Worm (Caenorhabditis elegans) whole organism, mixed stage, embryonic: Measurements from ENCODE around the gene coh-3.
A peak's percentile ranks its signal among the peaks of the same experiment; 100 is the strongest.

Experiments
- M03D4.4 ChIP-seq: sonication (generic microtip); optimal IDR thresholded peaks from 2 replicates; lab custom pipeline; 2017; ENCODE audit warnings: mild to moderate bottlenecking, missing genetic modification characterization, missing compliant biosample characterization
- blmp-1 ChIP-seq: fragments of 150-350 bp; optimal IDR thresholded peaks from 2 replicates; lab custom pipeline; 2014; ENCODE audit warnings: missing biosample characterization, missing genetic modification characterization
- ceh-39 ChIP-seq: fragments of 150-350 bp; optimal IDR thresholded peaks from 2 replicates; lab custom pipeline; 2014; ENCODE audit warnings: missing biosample characterization, missing genetic modification characterization
- ceh-43 ChIP-seq: fragments of 200-800 bp; sonication (Bioruptor generic); optimal IDR thresholded peaks from 2 replicates; lab custom pipeline; 2018; ENCODE audit warnings: mild to moderate bottlenecking, missing genetic modification characterization, moderate library complexity, missing compliant biosample characterization
- ceh-83 ChIP-seq: fragments of 200-800 bp; sonication (Bioruptor generic); optimal IDR thresholded peaks from 2 replicates; lab custom pipeline; 2018; ENCODE audit warnings: mild to moderate bottlenecking, missing genetic modification characterization, missing compliant biosample characterization
- ces-1 ChIP-seq: fragments of 150-350 bp; optimal IDR thresholded peaks from 2 replicates; lab custom pipeline; 2014; ENCODE audit warnings: missing biosample characterization, missing genetic modification reagents, missing genetic modification characterization
- cnd-1 ChIP-seq: fragments of 200-800 bp; sonication (Bioruptor generic); optimal IDR thresholded peaks from 2 replicates; lab custom pipeline; 2018; ENCODE audit warnings: mild to moderate bottlenecking, missing genetic modification characterization, missing compliant biosample characterization
- drap-1 ChIP-seq: fragments of 200-800 bp; sonication (Bioruptor generic); optimal IDR thresholded peaks from 3 replicates; lab custom pipeline; 2018; ENCODE audit warnings: mild to moderate bottlenecking, missing genetic modification characterization, missing compliant biosample characterization
- elt-1 ChIP-seq: sonication (generic microtip); optimal IDR thresholded peaks from 2 replicates; lab custom pipeline; 2017; ENCODE audit warnings: missing genetic modification characterization, mild to moderate bottlenecking, missing compliant biosample characterization, antibody characterized with exemption, moderate library complexity, borderline replicate concordance; ENCODE audit not compliant: insufficient read depth
- ham-2 ChIP-seq: fragments of 200-800 bp; sonication (Bioruptor generic); optimal IDR thresholded peaks from 2 replicates; lab custom pipeline; 2018; ENCODE audit warnings: mild to moderate bottlenecking, missing genetic modification characterization, missing compliant biosample characterization
- lin-13 ChIP-seq: fragments of 150-350 bp; optimal IDR thresholded peaks from 2 replicates; lab custom pipeline; 2014; ENCODE audit warnings: missing biosample characterization, missing genetic modification characterization
- lin-32 ChIP-seq: fragments of 200-800 bp; sonication (Bioruptor generic); optimal IDR thresholded peaks from 2 replicates; lab custom pipeline; 2018; ENCODE audit warnings: mild to moderate bottlenecking, missing genetic modification characterization, missing compliant biosample characterization
- mep-1 ChIP-seq: fragments of 150-350 bp; optimal IDR thresholded peaks from 2 replicates; lab custom pipeline; 2017; ENCODE audit warnings: missing biosample characterization, missing genetic modification reagents, missing genetic modification characterization, inconsistent platforms
- mls-2 ChIP-seq: sonication (generic microtip); optimal IDR thresholded peaks from 2 replicates; lab custom pipeline; 2016; ENCODE audit warnings: mild to moderate bottlenecking, missing genetic modification characterization, moderate library complexity, missing compliant biosample characterization
- nhr-12 ChIP-seq: fragments of 150-350 bp; optimal IDR thresholded peaks from 2 replicates; lab custom pipeline; 2014; ENCODE audit warnings: missing biosample characterization, missing genetic modification characterization
- nhr-2 ChIP-seq: fragments of 150-350 bp; optimal IDR thresholded peaks from 2 replicates; lab custom pipeline; 2014; ENCODE audit warnings: missing biosample characterization, missing genetic modification characterization
- pha-4 ChIP-seq: fragments of 150-350 bp; optimal IDR thresholded peaks from 2 replicates; lab custom pipeline; 2018; ENCODE audit warnings: missing biosample characterization, missing genetic modification reagents, missing genetic modification characterization
- sem-2 ChIP-seq: fragments of 200-800 bp; sonication (Bioruptor generic); optimal IDR thresholded peaks from 2 replicates; lab custom pipeline; 2018; ENCODE audit warnings: mild to moderate bottlenecking, missing genetic modification characterization, missing compliant biosample characterization
- snpc-4 ChIP-seq: fragments of 150-350 bp; optimal IDR thresholded peaks from 2 replicates; lab custom pipeline; 2014; ENCODE audit warnings: missing biosample characterization, missing genetic modification characterization
- sptf-1 ChIP-seq: sonication (generic microtip); optimal IDR thresholded peaks from 2 replicates; lab custom pipeline; 2017; ENCODE audit warnings: mild to moderate bottlenecking, missing genetic modification characterization, moderate library complexity, missing compliant biosample characterization
- tbx-8 ChIP-seq: fragments of 200-800 bp; sonication (Bioruptor generic); optimal IDR thresholded peaks from 2 replicates; lab custom pipeline; 2018; ENCODE audit warnings: mild to moderate bottlenecking, missing genetic modification characterization, moderate library complexity, missing compliant biosample characterization
- unc-120 ChIP-seq: sonication (generic microtip); optimal IDR thresholded peaks from 2 replicates; lab custom pipeline; 2017; ENCODE audit warnings: missing genetic modification characterization, missing compliant biosample characterization; ENCODE audit not compliant: poor library complexity, severe bottlenecking
- unc-62 ChIP-seq: fragments of 150-350 bp; optimal IDR thresholded peaks from 2 replicates; lab custom pipeline; 2014; ENCODE audit warnings: missing biosample characterization, missing genetic modification reagents, missing genetic modification characterization
- zip-8 ChIP-seq: fragments of 150-350 bp; optimal IDR thresholded peaks from 2 replicates; lab custom pipeline; 2014; ENCODE audit warnings: missing biosample characterization, missing genetic modification characterization
- ztf-11 ChIP-seq: fragments of 150-350 bp; optimal IDR thresholded peaks from 2 replicates; lab custom pipeline; 2014; ENCODE audit warnings: missing biosample characterization, missing genetic modification characterization

The coh-3 gene

DNA sequence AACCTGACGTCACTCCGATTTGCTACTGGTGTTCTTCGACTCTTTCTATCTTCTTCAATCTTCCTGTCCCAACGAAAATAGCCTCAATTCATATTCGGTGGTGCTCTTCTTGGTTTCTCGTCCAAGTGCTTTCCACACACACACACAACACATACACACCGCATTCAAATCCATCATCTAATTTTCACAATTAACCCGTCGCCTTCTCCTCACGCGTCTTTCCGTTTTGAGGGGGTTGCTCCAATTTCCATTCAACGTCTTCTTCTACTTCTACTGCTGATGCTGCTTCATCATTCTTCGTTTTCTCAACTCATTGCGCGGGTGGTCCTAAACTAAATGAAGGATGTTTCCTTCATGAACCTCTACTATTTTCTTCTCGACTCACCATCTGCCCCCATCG, 33.9 kb downstream of the coh-3 start:
- TF ChIP-seq blmp-1 (tag; lab: Kevin White, UChicago) = no peak
- TF ChIP-seq lin-32 (GFP tag; lab: Kevin White, UChicago) = no peak
- TF ChIP-seq drap-1 = peak; percentile 55
- peak; percentile 92 for TF ChIP-seq ces-1 (GFP tag; lab: Kevin White, UChicago)
- peak; percentile 2 for TF ChIP-seq sptf-1 (tag; lab: Kevin White, UChicago)
- no peak for TF ChIP-seq sem-2 (GFP tag; lab: Kevin White, UChicago)
- TF ChIP-seq nhr-2 (tag; lab: Kevin White, UChicago) = no peak
- no peak for TF ChIP-seq ceh-39 (tag; lab: Kevin White, UChicago)
- no peak for TF ChIP-seq unc-62 (GFP tag; lab: Kevin White, UChicago)
- no peak for TF ChIP-seq ceh-43 (GFP tag; lab: Kevin White, UChicago)

DNA sequence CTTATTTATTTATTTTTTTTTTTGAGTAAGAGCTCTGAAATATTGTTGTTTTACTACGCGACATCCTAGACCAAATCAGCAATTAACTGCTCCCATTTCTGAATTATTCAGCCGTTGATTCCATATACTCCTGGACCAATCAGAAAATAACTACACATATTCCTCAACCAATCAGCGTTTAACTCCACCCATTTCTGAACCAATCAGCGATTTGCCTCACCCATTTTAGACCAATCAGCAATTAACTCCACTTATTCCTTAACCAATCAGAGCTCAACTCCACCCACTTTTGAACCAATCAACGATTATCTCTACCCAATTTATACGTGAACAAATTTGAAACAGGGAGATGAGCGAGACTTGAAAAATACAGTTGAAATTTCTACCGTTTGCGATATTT, 36.4 kb downstream of the coh-3 start:
- TF ChIP-seq lin-32 (GFP tag; lab: Kevin White, UChicago) = no peak
- TF ChIP-seq ceh-83 (GFP tag; lab: Kevin White, UChicago) = no peak
- no peak for TF ChIP-seq unc-120 (tag; lab: Kevin White, UChicago)
- no peak for TF ChIP-seq M03D4.4 (tag; lab: Kevin White, UChicago)
- no peak for TF ChIP-seq unc-62 (GFP tag; lab: Kevin White, UChicago)

- no peak for TF ChIP-seq ceh-83 (GFP tag; lab: Kevin White, UChicago)
- TF ChIP-seq blmp-1 (tag; lab: Kevin White, UChicago) = peak; percentile 89
- no peak for TF ChIP-seq cnd-1 (tag; lab: Kevin White, UChicago)
- TF ChIP-seq elt-1 (tag; lab: Kevin White, UChicago) = peak; percentile 25
- TF ChIP-seq mls-2 (tag; lab: Kevin White, UChicago) = no peak
These were observed 38.3 kb downstream of the coh-3 start for ce11 chrV:14495493-14495892.

DNA sequence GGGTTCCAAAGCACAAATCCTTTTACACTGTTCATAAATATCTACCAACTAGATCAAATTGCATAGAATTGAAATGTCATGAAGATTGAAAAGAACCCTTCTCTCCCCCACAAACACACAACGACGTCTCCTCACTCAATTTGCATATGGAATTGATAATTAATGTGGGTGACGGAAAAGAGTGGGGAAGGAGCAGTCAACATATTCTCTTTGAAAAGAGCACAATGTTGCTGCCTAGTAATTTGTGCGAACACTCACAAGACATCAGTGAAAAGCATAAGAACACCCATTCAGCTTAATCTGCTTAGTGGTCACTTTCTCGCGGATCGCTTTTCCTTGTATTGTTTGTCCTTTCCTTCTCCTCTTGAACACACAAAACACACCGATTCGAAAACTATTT, 39.2 kb downstream of the coh-3 start:
- peak; percentile 51 for TF ChIP-seq drap-1
- peak; percentile 27 for TF ChIP-seq unc-62 (GFP tag; lab: Kevin White, UChicago)
- TF ChIP-seq sem-2 (GFP tag; lab: Kevin White, UChicago) = no peak
- TF ChIP-seq ces-1 (GFP tag; lab: Kevin White, UChicago) = peak; percentile 86
- no peak for TF ChIP-seq ztf-11

DNA sequence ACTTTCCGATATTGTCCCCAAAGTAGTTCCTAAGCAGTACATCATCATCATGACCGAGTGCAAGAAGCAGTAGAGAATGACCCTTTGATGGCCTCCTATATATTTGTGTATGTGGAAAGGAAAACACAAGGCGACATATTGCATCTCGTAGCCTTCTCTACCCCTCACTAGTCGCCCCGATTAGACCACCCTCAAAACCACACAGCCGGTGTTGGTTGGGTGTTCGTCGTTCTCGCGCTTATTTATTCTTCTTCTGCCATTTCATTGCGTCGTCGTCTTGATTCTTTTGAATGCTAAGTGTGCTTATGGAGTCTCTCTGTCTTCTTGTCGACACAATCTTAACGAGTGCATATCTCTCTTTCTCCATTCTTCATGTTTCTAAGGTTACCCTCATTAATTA, 41.0 kb downstream of the coh-3 start:
- no peak for TF ChIP-seq sem-2 (GFP tag; lab: Kevin White, UChicago)
- peak; percentile 8 for TF ChIP-seq ces-1 (GFP tag; lab: Kevin White, UChicago)
- peak; percentile 52 for TF ChIP-seq mep-1 (tag; lab: Kevin White, UChicago)
- peak; percentile 46 for TF ChIP-seq sptf-1 (tag; lab: Kevin White, UChicago)
- TF ChIP-seq nhr-2 (tag; lab: Kevin White, UChicago) = peak; percentile 84
- TF ChIP-seq lin-32 (GFP tag; lab: Kevin White, UChicago) = no peak
- peak; percentile 50 for TF ChIP-seq mls-2 (tag; lab: Kevin White, UChicago)
- TF ChIP-seq zip-8 (tag; lab: Kevin White, UChicago) = no peak
- no peak for TF ChIP-seq ceh-43 (GFP tag; lab: Kevin White, UChicago)
- peak; percentile 63 for TF ChIP-seq ham-2 (GFP tag; lab: Kevin White, UChicago)
- TF ChIP-seq lin-13 (tag; lab: Kevin White, UChicago) = peak; percentile 51
- TF ChIP-seq cnd-1 (tag; lab: Kevin White, UChicago) = peak; percentile 22
- TF ChIP-seq pha-4 (tag; lab: Kevin White, UChicago) = no peak
- TF ChIP-seq nhr-12 (tag; lab: Kevin White, UChicago) = no peak
- no peak for TF ChIP-seq ceh-83 (GFP tag; lab: Kevin White, UChicago)

- TF ChIP-seq cnd-1 (tag; lab: Kevin White, UChicago) (no peak), drap-1 (peak; percentile 23)
These were observed 42.0 kb downstream of the coh-3 start for ce11 chrV:14499074-14499864.

ce11 chrV:14500554-14500953, 43.3 kb downstream of the coh-3 start:
- TF ChIP-seq tbx-8 (GFP tag; lab: Kevin White, UChicago) (no peak), ces-1 (GFP tag; lab: Kevin White, UChicago) (peak; percentile 15), snpc-4 (tag; lab: Kevin White, UChicago) (no peak), drap-1 (no peak)
- TF ChIP-seq, all 35 proteins: peak for 1
